Worm (Caenorhabditis elegans) whole organism, L2 larva: ENCODE data around the gene str-9.
"Not testable (repeated sequence)": the region's sequence is repeated elsewhere in the genome, so short reads cannot be mapped to it uniquely, and the experiment has no call there.

Source experiments
- C34F6.9 ChIP-seq: fragments of 150-350 bp; optimal IDR thresholded peaks from 2 replicates; lab custom pipeline; 2014; ENCODE audit warnings: missing biosample characterization, missing genetic modification characterization
- F13H6.1 ChIP-seq: sonication (generic microtip); optimal IDR thresholded peaks from 2 replicates; lab custom pipeline; 2016; ENCODE audit warnings: missing genetic modification characterization, missing compliant biosample characterization
- R02D3.7 ChIP-seq: fragments of 150-350 bp; optimal IDR thresholded peaks from 2 replicates; lab custom pipeline; 2014; ENCODE audit warnings: missing biosample characterization, missing genetic modification characterization
- Y55F3AM.14 ChIP-seq: fragments of 200-800 bp; sonication (Bioruptor generic); optimal IDR thresholded peaks from 2 replicates; lab custom pipeline; 2018; ENCODE audit warnings: mild to moderate bottlenecking, missing genetic modification characterization, missing compliant biosample characterization
- alr-1 ChIP-seq: fragments of 150-350 bp; optimal IDR thresholded peaks from 2 replicates; lab custom pipeline; 2014; ENCODE audit warnings: missing biosample characterization, missing genetic modification characterization
- aly-2 ChIP-seq: fragments of 150-350 bp; optimal IDR thresholded peaks from 2 replicates; lab custom pipeline; 2014; ENCODE audit warnings: missing biosample characterization, missing genetic modification characterization
- ama-1 ChIP-seq: fragments of 150-350 bp; optimal IDR thresholded peaks from 2 replicates; lab custom pipeline; 2018; ENCODE audit warnings: inconsistent platforms
- blmp-1 ChIP-seq: sonication (generic microtip); optimal IDR thresholded peaks from 2 replicates; lab custom pipeline; 2017; ENCODE audit warnings: missing genetic modification characterization, mild to moderate bottlenecking, missing compliant biosample characterization, antibody characterized with exemption, moderate library complexity; ENCODE audit not compliant: insufficient read depth
- ceh-16 ChIP-seq: fragments of 150-350 bp; optimal IDR thresholded peaks from 2 replicates; lab custom pipeline; 2014; ENCODE audit warnings: missing biosample characterization, missing genetic modification characterization
- ceh-82 ChIP-seq: fragments of 150-350 bp; optimal IDR thresholded peaks from 2 replicates; lab custom pipeline; 2014; ENCODE audit warnings: missing biosample characterization, missing genetic modification characterization
- crh-2 ChIP-seq: sonication (generic microtip); optimal IDR thresholded peaks from 2 replicates; lab custom pipeline; 2017; ENCODE audit warnings: missing biosample characterization, missing genetic modification characterization
- dmd-4 ChIP-seq: sonication (generic microtip); optimal IDR thresholded peaks from 2 replicates; lab custom pipeline; 2017; ENCODE audit warnings: missing biosample characterization, missing genetic modification characterization
- egl-27 ChIP-seq: sonication (generic microtip); optimal IDR thresholded peaks from 3 replicates; lab custom pipeline; 2017; ENCODE audit warnings: missing biosample characterization, missing genetic modification reagents, missing genetic modification characterization
- elt-1 ChIP-seq: fragments of 150-350 bp; optimal IDR thresholded peaks from 2 replicates; lab custom pipeline; 2014; ENCODE audit warnings: missing biosample characterization, missing genetic modification characterization
- elt-3 ChIP-seq: sonication (generic microtip); optimal IDR thresholded peaks from 2 replicates; lab custom pipeline; 2017; ENCODE audit warnings: missing biosample characterization, missing genetic modification characterization
- fos-1 ChIP-seq: fragments of 150-350 bp; optimal IDR thresholded peaks from 2 replicates; lab custom pipeline; 2014; ENCODE audit warnings: missing biosample characterization, missing genetic modification characterization
- gmeb-1 ChIP-seq: fragments of 150-350 bp; optimal IDR thresholded peaks from 2 replicates; lab custom pipeline; 2014; ENCODE audit warnings: missing biosample characterization, missing genetic modification characterization
- lin-11 ChIP-seq: fragments of 150-350 bp; sonication (generic microtip); optimal IDR thresholded peaks from 2 replicates; lab custom pipeline; 2014; ENCODE audit warnings: missing biosample characterization, missing genetic modification characterization, inconsistent platforms, mixed read lengths
- lin-13 ChIP-seq: fragments of 150-350 bp; optimal IDR thresholded peaks from 2 replicates; lab custom pipeline; 2014; ENCODE audit warnings: missing biosample characterization, missing genetic modification reagents, missing genetic modification characterization
- lin-39 ChIP-seq: fragments of 150-350 bp; optimal IDR thresholded peaks from 2 replicates; lab custom pipeline; 2014; ENCODE audit warnings: missing biosample characterization, missing genetic modification reagents, missing genetic modification characterization
- lsy-2 ChIP-seq, 2 experiments: fragments of 150-350 bp in 1 of 2; sonication (generic microtip) in 1 of 2; optimal IDR thresholded peaks; 2 replicates each; lab custom pipeline; 2014 to 2017; ENCODE audit warnings: missing biosample characterization in 2 of 2, missing genetic modification characterization in 2 of 2
- mab-5 ChIP-seq: fragments of 150-350 bp; optimal IDR thresholded peaks from 2 replicates; lab custom pipeline; 2014; ENCODE audit warnings: missing biosample characterization, missing genetic modification characterization
- mbf-1 ChIP-seq: sonication (generic microtip); optimal IDR thresholded peaks from 2 replicates; lab custom pipeline; 2017; ENCODE audit warnings: missing biosample characterization, missing genetic modification characterization
- mdl-1 ChIP-seq, 2 experiments: fragments of 150-350 bp in 1 of 2; sonication (generic microtip) in 1 of 2; optimal IDR thresholded peaks; 2 replicates each; lab custom pipeline; 2017; ENCODE audit warnings: missing biosample characterization in 2 of 2, missing genetic modification characterization in 2 of 2
- nhr-10 ChIP-seq: sonication (generic microtip); optimal IDR thresholded peaks from 2 replicates; lab custom pipeline; 2017; ENCODE audit warnings: missing biosample characterization, missing genetic modification characterization
- nhr-11 ChIP-seq: fragments of 150-350 bp; optimal IDR thresholded peaks from 2 replicates; lab custom pipeline; 2014; ENCODE audit warnings: missing biosample characterization, missing genetic modification characterization
- nhr-12 ChIP-seq: fragments of 150-350 bp; optimal IDR thresholded peaks from 2 replicates; lab custom pipeline; 2014; ENCODE audit warnings: missing biosample characterization, missing genetic modification characterization
- nhr-129 ChIP-seq: fragments of 150-350 bp; optimal IDR thresholded peaks from 2 replicates; lab custom pipeline; 2014; ENCODE audit warnings: missing biosample characterization, missing genetic modification characterization
- nhr-21 ChIP-seq: fragments of 150-350 bp; optimal IDR thresholded peaks from 2 replicates; lab custom pipeline; 2014; ENCODE audit warnings: missing biosample characterization, missing genetic modification characterization
- nhr-23 ChIP-seq: fragments of 150-350 bp; optimal IDR thresholded peaks from 2 replicates; lab custom pipeline; 2014; ENCODE audit warnings: missing biosample characterization, missing genetic modification reagents, missing genetic modification characterization
- nhr-237 ChIP-seq: fragments of 150-350 bp; optimal IDR thresholded peaks from 2 replicates; lab custom pipeline; 2014; ENCODE audit warnings: missing biosample characterization, missing genetic modification characterization
- nhr-25 ChIP-seq: fragments of 150-350 bp; sonication (generic microtip); optimal IDR thresholded peaks from 3 replicates; lab custom pipeline; 2014; ENCODE audit warnings: missing biosample characterization, missing genetic modification characterization
- nhr-6 ChIP-seq: fragments of 150-350 bp; optimal IDR thresholded peaks from 2 replicates; lab custom pipeline; 2014; ENCODE audit warnings: missing biosample characterization, missing genetic modification characterization
- nhr-77 ChIP-seq: fragments of 150-350 bp; optimal IDR thresholded peaks from 2 replicates; lab custom pipeline; 2014; ENCODE audit warnings: missing biosample characterization, missing genetic modification characterization
- peb-1 ChIP-seq: fragments of 150-350 bp; optimal IDR thresholded peaks from 2 replicates; lab custom pipeline; 2014; ENCODE audit warnings: missing biosample characterization, missing genetic modification characterization
- sem-4 ChIP-seq: fragments of 150-350 bp; optimal IDR thresholded peaks from 2 replicates; lab custom pipeline; 2014; ENCODE audit warnings: missing biosample characterization, missing genetic modification reagents, missing genetic modification characterization
- skn-1 ChIP-seq: sonication (generic microtip); optimal IDR thresholded peaks from 2 replicates; lab custom pipeline; 2017; ENCODE audit warnings: missing biosample characterization, missing genetic modification characterization
- sma-3 ChIP-seq: sonication (generic microtip); optimal IDR thresholded peaks from 2 replicates; lab custom pipeline; 2016; ENCODE audit warnings: missing genetic modification reagents, missing genetic modification characterization, missing compliant biosample characterization
- sma-9 ChIP-seq, 2 experiments: fragments of 150-350 bp in 1 of 2; sonication (generic microtip) in 1 of 2; optimal IDR thresholded peaks; 2 replicates each; lab custom pipeline; 2014 to 2016; ENCODE audit warnings: missing genetic modification characterization in 2 of 2, mild to moderate bottlenecking in 1 of 2, missing biosample characterization in 1 of 2, missing compliant biosample characterization in 1 of 2, missing genetic modification reagents in 1 of 2, moderate library complexity in 1 of 2
- snpc-4 ChIP-seq: fragments of 150-350 bp; optimal IDR thresholded peaks from 2 replicates; lab custom pipeline; 2014; ENCODE audit warnings: missing biosample characterization, missing genetic modification characterization
- unc-39 ChIP-seq: fragments of 150-350 bp; optimal IDR thresholded peaks from 2 replicates; lab custom pipeline; 2014; ENCODE audit warnings: missing biosample characterization, missing genetic modification characterization
- unc-55 ChIP-seq: fragments of 150-350 bp; sonication (generic microtip); optimal IDR thresholded peaks from 3 replicates; lab custom pipeline; 2014; ENCODE audit warnings: missing biosample characterization, missing genetic modification reagents, missing genetic modification characterization
- zag-1 ChIP-seq: fragments of 150-350 bp; optimal IDR thresholded peaks from 2 replicates; lab custom pipeline; 2014; ENCODE audit warnings: missing biosample characterization, missing genetic modification characterization
- ztf-1 ChIP-seq: fragments of 200-800 bp; sonication (Bioruptor generic); conservative IDR thresholded peaks from 2 replicates; pipeline ENCODE4 v1.3.6; 2022; ENCODE audit warnings: missing genetic modification characterization, missing compliant biosample characterization
- ztf-11 ChIP-seq: sonication (generic microtip); optimal IDR thresholded peaks from 2 replicates; lab custom pipeline; 2017; ENCODE audit warnings: missing biosample characterization, missing genetic modification characterization
- ztf-4 ChIP-seq: fragments of 150-350 bp; optimal IDR thresholded peaks from 2 replicates; lab custom pipeline; 2014; ENCODE audit warnings: missing biosample characterization, missing genetic modification characterization

The str-9 gene

ce11 chrV:15752941-15753340 is 5.6 kb upstream of the str-9 start, which contains the start of gene str-5:
Gene str-5 (plus strand): TSS chrV:15753241.
- TF ChIP-seq skn-1, ztf-4, aly-2 (tag; lab: Kevin White, UChicago): not testable (repeated sequence)
- TF ChIP-seq, all 48 proteins: peak for 0; not testable (repeated sequence) for 48

ce11 chrV:15754731-15755130 is 3.8 kb upstream of the str-9 start, which contains the start of gene str-8:
Gene str-8 (plus strand): TSS chrV:15755031.
- not testable (repeated sequence) for TF ChIP-seq gmeb-1 (tag; lab: Kevin White, UChicago); mdl-1 (tag; optimal IDR thresholded peaks at IDR 0.05; lab: Kevin White, UChicago); ceh-16 (tag; lab: Kevin White, UChicago)
- TF ChIP-seq, all 48 proteins: peak for 0; not testable (repeated sequence) for 48

- TF ChIP-seq sma-3 (GFP tag; lab: Kevin White, UChicago) (no peak), nhr-23 (tag; lab: Kevin White, UChicago) (no peak)
These were observed 904 bp upstream of the str-9 start for ce11 chrV:15757645-15758044.

ce11 chrV:15766122-15766594 is 7.6 kb downstream of the str-9 start, which contains the start of the genes haf-3 and F57A10.2:
Gene haf-3 (minus strand): TSS chrV:15766172.
Gene F57A10.2 (plus strand): TSS chrV:15766575.
- TF ChIP-seq mab-5 (tag; lab: Kevin White, UChicago) (peak; percentile 90), mdl-1 (tag; optimal IDR thresholded peaks at IDR 0.05; lab: Kevin White, UChicago) (peak in 1 of 2 experiments; percentile 19), sma-9 (GFP tag; optimal IDR thresholded peaks at IDR 0.05; lab: Kevin White, UChicago) (peak; percentile 95), sma-9 (tag; optimal IDR thresholded peaks at IDR 0.05; lab: Kevin White, UChicago) (no peak), nhr-11 (tag; lab: Kevin White, UChicago) (no peak), crh-2 (tag; lab: Kevin White, UChicago) (peak; percentile 94), F13H6.1 (tag; lab: Kevin White, UChicago) (peak; percentile 91), snpc-4 (tag; lab: Kevin White, UChicago) (peak; percentile 87), lsy-2 (tag; optimal IDR thresholded peaks at IDR 0.05; lab: Kevin White, UChicago) (peak; percentile 92 to 96), nhr-25 (tag; lab: Kevin White, UChicago) (peak; percentile 92), fos-1 (peak; percentile 57), egl-27 (tag; lab: Kevin White, UChicago) (peak; percentile 92), lin-11 (tag; lab: Kevin White, UChicago) (peak; percentile 64), sma-3 (GFP tag; lab: Kevin White, UChicago) (peak; percentile 92), blmp-1 (peak; percentile 9), gmeb-1 (tag; lab: Kevin White, UChicago) (peak; percentile 99), nhr-12 (no peak), elt-3 (tag; lab: Kevin White, UChicago) (no peak), zag-1 (tag; lab: Kevin White, UChicago) (peak; percentile 67), ama-1 (lab: Kevin White, UChicago) (peak; percentile 60), ztf-1 (GFP tag; lab: Robert Waterston, UW) (no peak), ztf-4 (tag; lab: Kevin White, UChicago) (peak; percentile 84), elt-1 (no peak), nhr-237 (peak; percentile 80), nhr-129 (tag; lab: Kevin White, UChicago) (peak; percentile 78), C34F6.9 (tag; lab: Kevin White, UChicago) (peak; percentile 96), ztf-11 (no peak), aly-2 (tag; lab: Kevin White, UChicago) (no peak), peb-1 (tag; lab: Kevin White, UChicago) (no peak), nhr-21 (tag; lab: Kevin White, UChicago) (peak; percentile 87), dmd-4 (tag; lab: Kevin White, UChicago) (peak; percentile 41), lin-39 (tag; lab: Kevin White, UChicago) (no peak), Y55F3AM.14 (GFP tag; lab: Kevin White, UChicago) (peak; percentile 37), lin-13 (GFP tag; lab: Kevin White, UChicago) (peak; percentile 92), alr-1 (no peak), nhr-77 (tag; lab: Kevin White, UChicago) (peak; percentile 68), nhr-6 (tag; lab: Kevin White, UChicago) (peak; percentile 84), skn-1 (tag; lab: Kevin White, UChicago) (no peak), mbf-1 (tag; lab: Kevin White, UChicago) (no peak), nhr-23 (tag; lab: Kevin White, UChicago) (no peak), ceh-16 (tag; lab: Kevin White, UChicago) (peak; percentile 60), R02D3.7 (tag; lab: Kevin White, UChicago) (peak; percentile 72), unc-39 (no peak), unc-55 (peak; percentile 94), nhr-10 (tag; lab: Kevin White, UChicago) (peak; percentile 81), sem-4 (tag; lab: Kevin White, UChicago) (peak; percentile 83), ceh-82 (tag; lab: Kevin White, UChicago) (peak; percentile 78)
